Fruit fly (Drosophila melanogaster) S2 (cell line): ENCODE results near the gene CG6356.

Source experiments
- CG8478 ChIP-seq: fragments of >200 bp; optimal IDR thresholded peaks from 2 replicates; lab custom pipeline; 2018
- CTCF ChIP-seq, 2 experiments: fragments of >200 bp; optimal IDR thresholded peaks; 2 replicates each; lab custom pipeline; 2018

Gene CG6356

DNA sequence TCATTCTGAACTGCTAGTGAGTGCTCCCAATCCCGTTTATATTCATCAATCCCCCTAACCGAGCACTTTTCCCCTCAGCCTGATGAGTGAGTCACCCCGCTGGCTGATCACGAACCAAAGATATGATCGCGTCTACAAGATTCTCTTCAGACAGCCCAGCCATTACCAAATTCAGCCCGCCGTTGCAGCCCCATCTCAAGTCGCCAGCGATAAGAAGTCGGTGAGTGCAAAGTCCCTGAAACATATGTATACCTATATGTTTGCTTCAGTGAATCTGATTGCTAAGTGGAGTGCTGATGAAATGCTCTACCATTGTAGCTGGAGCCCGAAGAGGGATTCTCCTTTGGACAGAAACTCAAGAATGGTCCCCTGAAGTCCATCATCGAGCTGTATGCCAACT is 3.4 kb downstream of the CG6356 start:
- TF ChIP-seq CG8478: no peak
- TF ChIP-seq CTCF (optimal IDR thresholded peaks at IDR 0.05; lab: Kevin White, UChicago): no peak

- TF ChIP-seq CTCF (optimal IDR thresholded peaks at IDR 0.05; lab: Kevin White, UChicago): peak; percentile 3 to 29
- TF ChIP-seq CG8478: no peak
Measured at dm6 chr3R:24289768-24290349, 6.1 kb downstream of the CG6356 start, which contains the start of the genes CG34290 and Uck. CG34290 (minus strand) TSS chr3R:24289818. Uck (plus strand) TSS chr3R:24290172.

DNA sequence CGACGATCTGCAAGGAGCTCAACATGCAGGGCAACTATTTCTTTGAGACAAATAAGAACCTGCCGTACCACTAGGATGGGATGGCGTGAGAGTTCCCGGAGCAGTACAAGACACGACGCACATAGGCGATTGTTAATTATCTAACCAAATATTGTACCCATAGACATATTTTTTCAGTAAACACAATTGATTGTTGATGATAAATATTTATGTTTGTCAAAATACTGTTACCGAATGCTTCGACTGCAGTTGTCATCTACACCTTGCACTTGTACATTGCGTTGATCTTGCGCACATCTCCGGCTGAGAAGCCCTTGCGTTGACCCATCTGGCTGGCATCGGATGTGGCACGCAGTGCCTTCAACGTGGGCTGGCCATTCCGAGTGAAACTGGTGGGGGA is 9.4 kb downstream of the CG6356 start:
- no peak for TF ChIP-seq CTCF (optimal IDR thresholded peaks at IDR 0.05; lab: Kevin White, UChicago)
- TF ChIP-seq CG8478: no peak

dm6 chr3R:24294299-24294698 is 10.5 kb downstream of the CG6356 start, which contains the start of gene CG5715:
CG5715 (minus strand) TSS chr3R:24294399.
- no peak for TF ChIP-seq CG8478
- no peak for TF ChIP-seq CTCF (optimal IDR thresholded peaks at IDR 0.05; lab: Kevin White, UChicago)

DNA sequence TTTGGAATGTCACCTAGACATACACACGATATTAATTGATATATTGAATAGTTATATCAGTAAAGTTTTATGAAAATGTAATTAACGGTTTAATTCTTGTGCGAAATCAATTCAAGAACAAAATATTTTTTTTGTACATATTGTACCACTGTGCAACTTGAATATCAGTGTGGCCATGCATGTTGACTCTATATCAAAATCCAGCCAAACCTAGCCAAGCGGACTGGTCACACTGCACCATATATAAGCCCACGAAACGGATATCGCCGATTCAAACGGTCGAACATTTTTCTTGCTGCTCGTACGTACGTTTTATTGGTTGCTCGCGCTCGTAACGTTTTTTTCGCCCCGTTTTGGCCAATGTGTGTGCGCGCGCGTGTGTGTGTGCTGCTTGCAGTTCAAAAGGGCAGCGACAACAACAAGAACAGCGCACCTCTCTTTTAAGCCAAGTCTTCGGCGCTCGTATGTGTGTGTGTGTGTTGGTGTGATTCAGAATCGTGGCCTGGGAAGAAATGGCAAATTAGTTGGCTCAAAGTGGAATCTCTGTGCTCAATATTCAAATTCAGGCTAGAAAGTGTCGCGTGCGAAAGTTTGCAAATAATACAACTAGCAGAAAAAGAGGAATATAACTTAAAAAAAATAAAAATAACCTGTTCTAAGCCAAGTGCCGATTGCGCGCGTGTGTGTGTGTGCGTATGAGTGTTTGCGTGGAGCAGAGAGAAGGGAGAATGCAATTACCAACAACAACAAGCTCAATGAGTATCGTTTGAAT is 11.2 kb downstream of the CG6356 start, which contains the start of gene crb:
Gene crb (plus strand): TSS at position 295 of the 772 bp plus-strand sequence.
- TF ChIP-seq CTCF (optimal IDR thresholded peaks at IDR 0.05; lab: Kevin White, UChicago) (no peak), CG8478 (no peak)

dm6 chr3R:24295556-24296465 is 12.1 kb downstream of the CG6356 start:
- TF ChIP-seq CTCF (optimal IDR thresholded peaks at IDR 0.05; lab: Kevin White, UChicago) (no peak), CG8478 (no peak)

DNA sequence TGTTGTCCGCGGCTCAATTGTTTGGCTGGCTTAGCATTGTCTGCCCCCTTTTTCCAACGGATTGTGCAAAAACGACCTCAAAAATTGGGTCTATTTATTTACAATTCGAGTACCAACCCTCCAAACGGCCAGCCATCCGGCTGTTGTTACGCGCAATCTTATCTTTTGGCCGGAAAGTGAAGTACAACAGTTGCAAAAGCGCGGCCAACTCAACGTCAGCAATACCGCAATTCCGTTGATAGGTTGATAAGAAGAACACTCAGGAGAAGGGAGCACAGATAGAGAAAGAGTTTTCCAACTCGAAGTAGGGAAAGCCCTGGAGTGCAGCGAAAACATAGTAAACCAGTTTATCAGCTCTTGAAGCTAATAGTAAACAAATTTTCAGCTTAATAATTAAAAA is 13.2 kb downstream of the CG6356 start:
- TF ChIP-seq CG8478: no peak
- no peak for TF ChIP-seq CTCF (optimal IDR thresholded peaks at IDR 0.05; lab: Kevin White, UChicago)

dm6 chr3R:24297444-24298146 is 13.8 kb downstream of the CG6356 start:
- no peak for TF ChIP-seq CTCF (optimal IDR thresholded peaks at IDR 0.05; lab: Kevin White, UChicago)
- no peak for TF ChIP-seq CG8478

DNA sequence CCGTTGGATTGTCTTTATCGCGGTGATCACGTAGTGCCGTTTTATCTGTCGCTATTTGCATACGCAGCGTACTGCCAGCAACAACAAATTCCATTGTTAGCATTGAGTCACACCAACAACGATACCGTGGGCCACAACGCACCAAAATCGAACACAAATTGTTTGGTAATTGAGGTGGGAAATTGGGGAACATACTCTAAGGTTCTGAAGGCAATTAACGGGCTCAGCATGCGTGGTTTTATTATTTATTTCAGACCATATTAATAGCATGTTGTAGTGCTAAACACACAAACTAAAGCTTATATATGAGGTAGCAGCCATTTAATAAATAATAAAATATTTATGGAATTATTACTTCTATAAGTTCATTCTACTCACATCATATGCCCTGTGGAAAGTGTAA is 14.8 kb downstream of the CG6356 start:
- TF ChIP-seq CTCF (optimal IDR thresholded peaks at IDR 0.05; lab: Kevin White, UChicago) (no peak), CG8478 (no peak)

- no peak for TF ChIP-seq CG8478
- TF ChIP-seq CTCF (optimal IDR thresholded peaks at IDR 0.05; lab: Kevin White, UChicago): no peak
Measured at dm6 chr3R:24299148-24299547, 15.4 kb downstream of the CG6356 start.

- no peak for TF ChIP-seq CG8478
- TF ChIP-seq CTCF (optimal IDR thresholded peaks at IDR 0.05; lab: Kevin White, UChicago): no peak
Measured at dm6 chr3R:24301520-24301919, 17.8 kb downstream of the CG6356 start.

DNA sequence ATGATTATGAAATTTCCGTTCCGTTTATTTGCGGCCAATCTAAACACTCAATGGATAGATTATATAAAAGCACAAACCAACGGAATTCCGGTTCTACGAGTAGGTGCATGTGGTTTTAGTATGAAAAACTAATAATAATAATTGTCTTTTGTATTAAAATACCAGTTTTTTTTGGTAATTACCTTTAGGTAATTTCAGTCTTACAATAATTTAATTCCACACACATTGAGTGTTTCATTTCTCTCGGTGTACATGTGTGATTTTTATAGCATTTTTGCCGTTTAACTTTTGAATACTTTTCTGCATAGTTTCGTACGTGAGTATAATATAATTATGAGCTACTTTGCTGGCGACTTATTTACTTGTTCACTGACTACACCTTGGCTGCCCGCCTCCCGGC is 19.3 kb downstream of the CG6356 start:
- TF ChIP-seq CG8478: no peak

dm6 chr3R:24318217-24319082 is 34.7 kb downstream of the CG6356 start, which contains the start of the genes Nab2 and BRWD3:
Nab2 (minus strand) TSS chr3R:24318419.
BRWD3 (plus strand) TSS chr3R:24319000.
- no peak for TF ChIP-seq CG8478
- no peak for TF ChIP-seq CTCF (optimal IDR thresholded peaks at IDR 0.05; lab: Kevin White, UChicago)

dm6 chr3R:24319083-24319381 is 35.3 kb downstream of the CG6356 start:
- TF ChIP-seq CTCF (optimal IDR thresholded peaks at IDR 0.05; lab: Kevin White, UChicago) (no peak), CG8478 (no peak)
